Worm (Caenorhabditis elegans) whole organism, L2 larva: ENCODE results near the gene col-81.

Experiments used
- C34F6.9 ChIP-seq: fragments of 150-350 bp; optimal IDR thresholded peaks from 2 replicates; lab custom pipeline; 2014; ENCODE audit warnings: missing biosample characterization, missing genetic modification characterization
- F13H6.1 ChIP-seq: sonication (generic microtip); optimal IDR thresholded peaks from 2 replicates; lab custom pipeline; 2016; ENCODE audit warnings: missing genetic modification characterization, missing compliant biosample characterization
- R02D3.7 ChIP-seq: fragments of 150-350 bp; optimal IDR thresholded peaks from 2 replicates; lab custom pipeline; 2014; ENCODE audit warnings: missing biosample characterization, missing genetic modification characterization
- ZK546.5 ChIP-seq: sonication (generic microtip); optimal IDR thresholded peaks from 2 replicates; lab custom pipeline; 2017; ENCODE audit warnings: missing biosample characterization, missing genetic modification characterization
- alr-1 ChIP-seq: fragments of 150-350 bp; optimal IDR thresholded peaks from 2 replicates; lab custom pipeline; 2014; ENCODE audit warnings: missing biosample characterization, missing genetic modification characterization
- aly-2 ChIP-seq: fragments of 150-350 bp; optimal IDR thresholded peaks from 2 replicates; lab custom pipeline; 2014; ENCODE audit warnings: missing biosample characterization, missing genetic modification characterization
- ama-1 ChIP-seq: fragments of 150-350 bp; optimal IDR thresholded peaks from 2 replicates; lab custom pipeline; 2018; ENCODE audit warnings: inconsistent platforms
- blmp-1 ChIP-seq: sonication (generic microtip); optimal IDR thresholded peaks from 2 replicates; lab custom pipeline; 2017; ENCODE audit warnings: missing genetic modification characterization, mild to moderate bottlenecking, missing compliant biosample characterization, antibody characterized with exemption, moderate library complexity; ENCODE audit not compliant: insufficient read depth
- ceh-16 ChIP-seq: fragments of 150-350 bp; optimal IDR thresholded peaks from 2 replicates; lab custom pipeline; 2014; ENCODE audit warnings: missing biosample characterization, missing genetic modification characterization
- dmd-4 ChIP-seq: sonication (generic microtip); optimal IDR thresholded peaks from 2 replicates; lab custom pipeline; 2017; ENCODE audit warnings: missing biosample characterization, missing genetic modification characterization
- egl-27 ChIP-seq: sonication (generic microtip); optimal IDR thresholded peaks from 3 replicates; lab custom pipeline; 2017; ENCODE audit warnings: missing biosample characterization, missing genetic modification reagents, missing genetic modification characterization
- elt-1 ChIP-seq: fragments of 150-350 bp; optimal IDR thresholded peaks from 2 replicates; lab custom pipeline; 2014; ENCODE audit warnings: missing biosample characterization, missing genetic modification characterization
- elt-3 ChIP-seq: sonication (generic microtip); optimal IDR thresholded peaks from 2 replicates; lab custom pipeline; 2017; ENCODE audit warnings: missing biosample characterization, missing genetic modification characterization
- fos-1 ChIP-seq: fragments of 150-350 bp; optimal IDR thresholded peaks from 2 replicates; lab custom pipeline; 2014; ENCODE audit warnings: missing biosample characterization, missing genetic modification characterization
- gmeb-1 ChIP-seq: fragments of 150-350 bp; optimal IDR thresholded peaks from 2 replicates; lab custom pipeline; 2014; ENCODE audit warnings: missing biosample characterization, missing genetic modification characterization
- mab-5 ChIP-seq: fragments of 150-350 bp; optimal IDR thresholded peaks from 2 replicates; lab custom pipeline; 2014; ENCODE audit warnings: missing biosample characterization, missing genetic modification characterization
- mbf-1 ChIP-seq: sonication (generic microtip); optimal IDR thresholded peaks from 2 replicates; lab custom pipeline; 2017; ENCODE audit warnings: missing biosample characterization, missing genetic modification characterization
- mdl-1 ChIP-seq, 2 experiments: fragments of 150-350 bp in 1 of 2; sonication (generic microtip) in 1 of 2; optimal IDR thresholded peaks; 2 replicates each; lab custom pipeline; 2017; ENCODE audit warnings: missing biosample characterization in 2 of 2, missing genetic modification characterization in 2 of 2
- nhr-10 ChIP-seq: sonication (generic microtip); optimal IDR thresholded peaks from 2 replicates; lab custom pipeline; 2017; ENCODE audit warnings: missing biosample characterization, missing genetic modification characterization
- nhr-12 ChIP-seq: fragments of 150-350 bp; optimal IDR thresholded peaks from 2 replicates; lab custom pipeline; 2014; ENCODE audit warnings: missing biosample characterization, missing genetic modification characterization
- nhr-129 ChIP-seq: fragments of 150-350 bp; optimal IDR thresholded peaks from 2 replicates; lab custom pipeline; 2014; ENCODE audit warnings: missing biosample characterization, missing genetic modification characterization
- nhr-21 ChIP-seq: fragments of 150-350 bp; optimal IDR thresholded peaks from 2 replicates; lab custom pipeline; 2014; ENCODE audit warnings: missing biosample characterization, missing genetic modification characterization
- nhr-23 ChIP-seq: fragments of 150-350 bp; optimal IDR thresholded peaks from 2 replicates; lab custom pipeline; 2014; ENCODE audit warnings: missing biosample characterization, missing genetic modification reagents, missing genetic modification characterization
- nhr-237 ChIP-seq: fragments of 150-350 bp; optimal IDR thresholded peaks from 2 replicates; lab custom pipeline; 2014; ENCODE audit warnings: missing biosample characterization, missing genetic modification characterization
- nhr-25 ChIP-seq: fragments of 150-350 bp; sonication (generic microtip); optimal IDR thresholded peaks from 3 replicates; lab custom pipeline; 2014; ENCODE audit warnings: missing biosample characterization, missing genetic modification characterization
- nhr-6 ChIP-seq: fragments of 150-350 bp; optimal IDR thresholded peaks from 2 replicates; lab custom pipeline; 2014; ENCODE audit warnings: missing biosample characterization, missing genetic modification characterization
- sem-4 ChIP-seq: fragments of 150-350 bp; optimal IDR thresholded peaks from 2 replicates; lab custom pipeline; 2014; ENCODE audit warnings: missing biosample characterization, missing genetic modification reagents, missing genetic modification characterization
- skn-1 ChIP-seq: sonication (generic microtip); optimal IDR thresholded peaks from 2 replicates; lab custom pipeline; 2017; ENCODE audit warnings: missing biosample characterization, missing genetic modification characterization
- sma-3 ChIP-seq: sonication (generic microtip); optimal IDR thresholded peaks from 2 replicates; lab custom pipeline; 2016; ENCODE audit warnings: missing genetic modification reagents, missing genetic modification characterization, missing compliant biosample characterization
- sma-9 ChIP-seq, 2 experiments: fragments of 150-350 bp in 1 of 2; sonication (generic microtip) in 1 of 2; optimal IDR thresholded peaks; 2 replicates each; lab custom pipeline; 2014 to 2016; ENCODE audit warnings: missing genetic modification characterization in 2 of 2, mild to moderate bottlenecking in 1 of 2, missing biosample characterization in 1 of 2, missing compliant biosample characterization in 1 of 2, missing genetic modification reagents in 1 of 2, moderate library complexity in 1 of 2
- snpc-4 ChIP-seq: fragments of 150-350 bp; optimal IDR thresholded peaks from 2 replicates; lab custom pipeline; 2014; ENCODE audit warnings: missing biosample characterization, missing genetic modification characterization
- unc-55 ChIP-seq: fragments of 150-350 bp; sonication (generic microtip); optimal IDR thresholded peaks from 3 replicates; lab custom pipeline; 2014; ENCODE audit warnings: missing biosample characterization, missing genetic modification reagents, missing genetic modification characterization
- unc-62 ChIP-seq: fragments of 150-350 bp; optimal IDR thresholded peaks from 2 replicates; lab custom pipeline; 2014; ENCODE audit warnings: missing biosample characterization, missing genetic modification reagents, missing genetic modification characterization
- ztf-1 ChIP-seq: fragments of 200-800 bp; sonication (Bioruptor generic); conservative IDR thresholded peaks from 2 replicates; pipeline ENCODE4 v1.3.6; 2022; ENCODE audit warnings: missing genetic modification characterization, missing compliant biosample characterization
- ztf-4 ChIP-seq: fragments of 150-350 bp; optimal IDR thresholded peaks from 2 replicates; lab custom pipeline; 2014; ENCODE audit warnings: missing biosample characterization, missing genetic modification characterization

The col-81 gene

ce11 chrII:11013667-11014066 lies at the start of gene col-81:
TSS of gene col-81 (minus strand) at chrII:11013767.
- no peak for TF ChIP-seq nhr-129 (tag; lab: Kevin White, UChicago)
- TF ChIP-seq nhr-6 (tag; lab: Kevin White, UChicago): no peak
- TF ChIP-seq F13H6.1 (tag; lab: Kevin White, UChicago): no peak
- no peak for TF ChIP-seq mbf-1
- no peak for TF ChIP-seq nhr-21 (tag; lab: Kevin White, UChicago)
- no peak for TF ChIP-seq fos-1 (tag; lab: Kevin White, UChicago)
- no peak for TF ChIP-seq elt-3
- TF ChIP-seq snpc-4 (tag; lab: Kevin White, UChicago): no peak
- TF ChIP-seq mab-5: no peak
- TF ChIP-seq mdl-1 (tag; optimal IDR thresholded peaks at IDR 0.05; lab: Kevin White, UChicago): no peak
- no peak for TF ChIP-seq aly-2
- TF ChIP-seq unc-62 (GFP tag; lab: Kevin White, UChicago): no peak
- TF ChIP-seq blmp-1 (tag; lab: Kevin White, UChicago): no peak
- TF ChIP-seq unc-55: no peak
- no peak for TF ChIP-seq sem-4 (tag; lab: Kevin White, UChicago)
- TF ChIP-seq skn-1: no peak
- TF ChIP-seq nhr-237 (tag; lab: Kevin White, UChicago): no peak
- TF ChIP-seq ztf-4 (tag; lab: Kevin White, UChicago): no peak
- no peak for TF ChIP-seq ZK546.5 (tag; lab: Kevin White, UChicago)

ce11 chrII:11057256-11057655 lies 43.7 kb upstream of the col-81 start:
- TF ChIP-seq unc-62 (GFP tag; lab: Kevin White, UChicago): no peak
- TF ChIP-seq nhr-12 (tag; lab: Kevin White, UChicago): no peak
- peak; percentile 7 for TF ChIP-seq sma-3 (GFP tag; lab: Kevin White, UChicago)

- TF ChIP-seq dmd-4 (tag; lab: Kevin White, UChicago) (no peak), nhr-10 (no peak), gmeb-1 (tag; lab: Kevin White, UChicago) (no peak), nhr-25 (tag; lab: Kevin White, UChicago) (no peak), elt-1 (tag; lab: Kevin White, UChicago) (no peak), nhr-23 (tag; lab: Kevin White, UChicago) (no peak)
Measured at ce11 chrII:11055223-11055622, 41.7 kb upstream of the col-81 start, which contains the start of gene F45E10.2. TSS of gene F45E10.2 (minus strand) at chrII:11055323.

- TF ChIP-seq sma-9 (GFP tag; optimal IDR thresholded peaks at IDR 0.05; lab: Kevin White, UChicago) (no peak), sma-9 (tag; optimal IDR thresholded peaks at IDR 0.05; lab: Kevin White, UChicago) (no peak), C34F6.9 (no peak), alr-1 (tag; lab: Kevin White, UChicago) (no peak), gmeb-1 (tag; lab: Kevin White, UChicago) (no peak), ztf-4 (tag; lab: Kevin White, UChicago) (no peak), fos-1 (tag; lab: Kevin White, UChicago) (no peak), ztf-1 (GFP tag; lab: Robert Waterston, UW) (no peak), F13H6.1 (tag; lab: Kevin White, UChicago) (no peak), elt-1 (tag; lab: Kevin White, UChicago) (no peak), mdl-1 (tag; optimal IDR thresholded peaks at IDR 0.05; lab: Kevin White, UChicago) (no peak), R02D3.7 (tag; lab: Kevin White, UChicago) (no peak), egl-27 (no peak), ceh-16 (no peak)
Measured at ce11 chrII:11052526-11052925, 39.0 kb upstream of the col-81 start.

- no peak for TF ChIP-seq nhr-21 (tag; lab: Kevin White, UChicago)
- TF ChIP-seq alr-1 (tag; lab: Kevin White, UChicago): no peak
- no peak for TF ChIP-seq egl-27
- TF ChIP-seq ama-1: no peak
- TF ChIP-seq ceh-16: no peak
- TF ChIP-seq dmd-4 (tag; lab: Kevin White, UChicago): no peak
- TF ChIP-seq unc-62 (GFP tag; lab: Kevin White, UChicago): no peak
- TF ChIP-seq R02D3.7 (tag; lab: Kevin White, UChicago): no peak
Measured at ce11 chrII:11050678-11051077, 37.1 kb upstream of the col-81 start.
